Fruit fly (Drosophila melanogaster) Kc167 (cell line): ENCODE data around the gene CG18599.

Experiments
- Myc ChIP-seq: fragments of >200 bp; optimal IDR thresholded peaks from 2 replicates; lab custom pipeline; 2017; ENCODE audit warnings: missing external identifiers
- Sin3A ChIP-seq: fragments of >200 bp; optimal IDR thresholded peaks from 2 replicates; lab custom pipeline; 2018; ENCODE audit warnings: missing external identifiers
- h ChIP-seq: fragments of >200 bp; optimal IDR thresholded peaks from 3 replicates; lab custom pipeline; 2018; ENCODE audit warnings: missing external identifiers
- insv ChIP-seq: fragments of >200 bp; optimal IDR thresholded peaks from 3 replicates; lab custom pipeline; 2018; ENCODE audit warnings: missing external identifiers
- psq ChIP-seq: fragments of >200 bp; optimal IDR thresholded peaks from 2 replicates; lab custom pipeline; 2017; ENCODE audit warnings: missing external identifiers
- ttk ChIP-seq: sonication (Bioruptor generic); optimal IDR thresholded peaks from 2 replicates; lab custom pipeline; 2017; ENCODE audit warnings: missing external identifiers

The CG18599 gene

dm6 chr3R:18283441-18283840 lies 15.9 kb downstream of the CG18599 start, which contains the start of the genes CG14312 and CG8064:
TSS of gene CG14312 (minus strand) at chr3R:18283528.
TSS of gene CG8064 (plus strand) at chr3R:18283660.
- TF ChIP-seq insv (lab: Kevin White, UChicago) (no peak), h (lab: Kevin White, UChicago) (no peak), Sin3A (lab: Kevin White, UChicago) (no peak), ttk (lab: Kevin White, UChicago) (no peak), psq (lab: Kevin White, UChicago) (no peak), Myc (lab: Kevin White, UChicago) (no peak)

- TF ChIP-seq psq (lab: Kevin White, UChicago), result no peak
- TF ChIP-seq insv (lab: Kevin White, UChicago), result no peak
- no peak for TF ChIP-seq Sin3A (lab: Kevin White, UChicago)
- no peak for TF ChIP-seq ttk (lab: Kevin White, UChicago)
- no peak for TF ChIP-seq Myc (lab: Kevin White, UChicago)
- no peak for TF ChIP-seq h (lab: Kevin White, UChicago)
These were observed 21.1 kb downstream of the CG18599 start, which contains the start of gene CG7131 for dm6 chr3R:18288677-18289076. TSS of gene CG7131 (minus strand) at chr3R:18288777.

DNA sequence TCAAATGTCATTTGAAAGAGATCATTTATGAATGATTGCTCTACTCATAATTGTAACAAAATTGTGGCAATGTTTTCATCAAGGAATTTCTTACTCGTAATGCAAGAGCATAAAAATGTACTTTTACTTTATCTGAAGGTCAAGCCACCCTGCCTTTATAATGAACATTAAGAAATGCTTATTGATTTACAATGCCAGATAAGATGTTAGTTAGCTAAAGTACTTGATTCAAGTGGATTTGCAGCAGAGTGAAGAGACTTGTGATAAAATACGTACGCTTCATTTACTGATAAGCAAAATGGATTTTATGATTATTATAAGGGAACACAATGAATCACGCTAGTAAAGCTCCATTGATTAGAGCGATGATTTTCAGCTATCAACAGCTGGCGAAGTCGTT lies 24.2 kb downstream of the CG18599 start:
- TF ChIP-seq psq (lab: Kevin White, UChicago) (no peak), ttk (lab: Kevin White, UChicago) (no peak), h (lab: Kevin White, UChicago) (no peak), Myc (lab: Kevin White, UChicago) (no peak), Sin3A (lab: Kevin White, UChicago) (no peak), insv (lab: Kevin White, UChicago) (no peak)

DNA sequence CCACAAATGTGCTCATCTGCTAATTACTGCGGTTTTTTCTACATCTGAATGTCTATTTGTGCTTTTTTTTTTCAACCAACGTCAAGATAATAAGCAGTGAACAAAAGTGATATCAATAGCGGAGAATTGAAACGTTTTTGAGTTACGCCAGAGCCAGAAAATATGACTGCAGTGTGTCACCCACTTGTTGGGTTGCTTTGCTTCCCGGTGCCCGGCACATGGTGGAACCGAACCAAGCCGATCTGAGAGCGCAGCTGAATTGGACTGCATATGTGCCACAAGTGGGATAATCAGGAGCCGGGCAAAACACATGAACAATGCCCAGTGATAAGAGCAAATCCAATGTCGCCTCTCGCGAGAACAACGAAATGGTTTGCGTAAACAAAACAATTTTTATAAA lies 24.8 kb downstream of the CG18599 start:
- TF ChIP-seq ttk (lab: Kevin White, UChicago) (no peak), h (lab: Kevin White, UChicago) (no peak), Sin3A (lab: Kevin White, UChicago) (no peak), psq (lab: Kevin White, UChicago) (no peak), insv (lab: Kevin White, UChicago) (no peak), Myc (lab: Kevin White, UChicago) (no peak)

DNA sequence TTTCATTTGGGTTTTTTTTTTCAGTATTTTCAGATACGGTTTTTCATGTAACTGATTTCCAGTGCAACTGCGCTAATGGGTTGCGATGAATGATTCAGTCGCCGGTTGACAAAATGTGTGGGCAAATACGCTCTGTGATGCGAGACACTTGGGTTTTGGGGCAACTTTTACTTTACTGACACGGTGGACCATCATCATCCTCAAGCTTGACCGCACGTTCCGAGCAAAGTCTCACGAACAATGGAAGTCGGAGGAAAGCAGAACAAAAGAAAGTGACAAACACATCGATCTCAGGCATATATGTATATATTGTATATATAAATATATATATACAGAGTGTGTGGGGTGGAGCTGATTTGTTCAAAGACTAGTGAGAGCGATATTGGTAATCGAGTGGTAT lies 26.9 kb downstream of the CG18599 start:
- TF ChIP-seq Myc (lab: Kevin White, UChicago) (no peak), Sin3A (lab: Kevin White, UChicago) (no peak), h (lab: Kevin White, UChicago) (no peak), ttk (lab: Kevin White, UChicago) (no peak), psq (lab: Kevin White, UChicago) (no peak), insv (lab: Kevin White, UChicago) (no peak)

DNA sequence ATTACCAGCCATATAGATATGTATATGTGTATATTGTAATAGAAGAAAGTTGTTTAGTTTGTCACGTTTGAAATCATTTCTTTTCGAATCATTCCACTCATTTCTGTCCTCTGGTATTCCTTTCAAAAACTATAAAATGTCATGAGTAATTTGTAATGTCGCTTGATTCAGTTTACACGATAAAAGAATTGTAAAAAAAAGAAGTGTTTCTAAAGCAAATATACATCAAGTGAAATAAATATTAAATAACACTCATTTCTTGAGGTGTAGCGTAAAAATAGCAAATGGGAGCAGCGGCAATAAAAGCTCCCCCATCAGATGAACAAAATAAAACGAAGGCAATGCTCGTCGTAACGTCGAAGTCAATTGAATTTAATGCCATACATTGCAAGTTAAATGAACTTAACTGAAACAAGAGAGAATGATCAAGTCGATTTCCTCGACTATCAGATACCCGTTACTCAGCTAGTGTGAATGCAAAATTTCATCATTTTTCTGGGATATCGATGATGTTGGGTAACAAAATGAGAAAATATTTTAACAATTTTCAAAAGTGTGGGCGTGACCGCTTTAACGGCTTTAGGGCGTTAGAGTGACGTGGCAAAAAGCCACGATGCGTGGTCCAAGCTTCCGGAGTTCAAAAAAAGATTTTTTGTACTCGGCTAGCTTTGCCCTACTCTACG lies 27.8 kb downstream of the CG18599 start:
- TF ChIP-seq h (lab: Kevin White, UChicago), result no peak
- no peak for TF ChIP-seq Sin3A (lab: Kevin White, UChicago)
- no peak for TF ChIP-seq Myc (lab: Kevin White, UChicago)
- no peak for TF ChIP-seq ttk (lab: Kevin White, UChicago)
- TF ChIP-seq insv (lab: Kevin White, UChicago), result no peak
- TF ChIP-seq psq (lab: Kevin White, UChicago), result no peak

- TF ChIP-seq psq (lab: Kevin White, UChicago), result no peak
- TF ChIP-seq h (lab: Kevin White, UChicago), result no peak
- TF ChIP-seq ttk (lab: Kevin White, UChicago), result no peak
- no peak for TF ChIP-seq insv (lab: Kevin White, UChicago)
- no peak for TF ChIP-seq Myc (lab: Kevin White, UChicago)
These were observed 28.5 kb downstream of the CG18599 start for dm6 chr3R:18296084-18296483.

dm6 chr3R:18296737-18297136 lies 29.1 kb downstream of the CG18599 start:
- no peak for TF ChIP-seq ttk (lab: Kevin White, UChicago)
- TF ChIP-seq Sin3A (lab: Kevin White, UChicago), result no peak
- no peak for TF ChIP-seq insv (lab: Kevin White, UChicago)
- no peak for TF ChIP-seq h (lab: Kevin White, UChicago)
- no peak for TF ChIP-seq Myc (lab: Kevin White, UChicago)
- no peak for TF ChIP-seq psq (lab: Kevin White, UChicago)

DNA sequence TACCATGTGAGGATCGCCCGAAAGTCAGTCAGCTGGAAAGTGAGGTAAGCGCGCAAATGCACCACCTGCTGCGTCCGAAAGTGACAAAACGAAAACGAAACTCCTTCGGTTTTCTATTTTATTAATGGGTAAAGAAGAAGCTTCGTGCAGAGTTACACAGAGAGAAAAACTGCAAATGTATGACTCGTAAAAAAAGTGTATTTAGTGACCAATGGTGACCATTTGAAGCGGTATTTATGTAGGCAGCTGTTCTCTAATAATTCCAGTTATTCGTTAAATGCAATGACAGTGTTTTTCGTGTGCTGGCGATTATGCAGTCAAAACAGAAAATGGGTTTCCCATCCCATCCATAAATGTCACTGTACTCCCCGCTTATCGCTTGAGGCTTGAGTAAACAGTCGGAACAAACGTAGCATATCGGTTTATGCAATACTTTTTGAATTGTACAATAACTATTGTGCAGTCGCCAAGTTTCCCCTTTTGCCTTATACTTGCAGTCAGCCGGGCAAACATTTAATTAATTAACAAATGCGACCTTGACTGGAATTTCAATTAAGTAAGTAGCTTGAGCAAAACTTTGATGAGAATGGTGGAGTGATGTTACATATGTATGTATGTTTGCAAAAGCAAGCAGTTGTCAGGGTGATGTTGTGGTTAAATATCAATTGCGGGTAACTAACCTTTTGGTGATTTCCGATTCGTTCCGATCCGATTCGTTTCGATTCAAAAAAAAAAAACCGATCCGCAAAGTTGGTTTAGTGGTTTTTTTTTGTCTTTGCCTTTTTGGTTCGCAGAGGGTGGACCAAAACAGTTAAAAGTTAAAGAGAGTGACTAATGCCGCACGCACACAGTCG lies 30.1 kb downstream of the CG18599 start:
- TF ChIP-seq ttk (lab: Kevin White, UChicago), result no peak
- TF ChIP-seq insv (lab: Kevin White, UChicago), result no peak
- TF ChIP-seq psq (lab: Kevin White, UChicago), result no peak
- no peak for TF ChIP-seq Sin3A (lab: Kevin White, UChicago)
- no peak for TF ChIP-seq h (lab: Kevin White, UChicago)
- TF ChIP-seq Myc (lab: Kevin White, UChicago), result no peak

- no peak for TF ChIP-seq ttk (lab: Kevin White, UChicago)
- TF ChIP-seq insv (lab: Kevin White, UChicago), result no peak
- no peak for TF ChIP-seq psq (lab: Kevin White, UChicago)
- no peak for TF ChIP-seq Sin3A (lab: Kevin White, UChicago)
- no peak for TF ChIP-seq Myc (lab: Kevin White, UChicago)
- TF ChIP-seq h (lab: Kevin White, UChicago), result no peak
These were observed 30.8 kb downstream of the CG18599 start for dm6 chr3R:18298298-18298899.
